Worm (Caenorhabditis elegans): ENCODE measurements around the gene F58E6.6.
A peak's percentile ranks its signal among the peaks of the same experiment; 100 is the strongest.

Gene F58E6.6

ce11 chrV:9744934-9745333 is 7.9 kb downstream of the F58E6.6 start, which contains the start of gene F58E6.13:
F58E6.13 (plus strand) TSS chrV:9745234.
- TF ChIP-seq ceh-28 (tag; optimal IDR thresholded peaks at IDR 0.05) (no peak), duxl-1 (tag; optimal IDR thresholded peaks at IDR 0.05; ENCODE audit: poor library complexity) (no peak), aha-1 (tag) (no peak), nhr-11 (tag; optimal IDR thresholded peaks at IDR 0.05) (no peak), php-3 (GFP tag; IDR thresholded peaks at IDR 0.05) (no peak), aly-2 (tag; optimal IDR thresholded peaks at IDR 0.05) (no peak), nhr-48 (tag; optimal IDR thresholded peaks at IDR 0.05) (no peak), R02D3.7 (tag; optimal IDR thresholded peaks at IDR 0.05) (no peak), saeg-2 (GFP tag; IDR thresholded peaks at IDR 0.05) (no peak), gei-8 (GFP tag; optimal IDR thresholded peaks at IDR 0.05) (no peak), tag-97 (GFP tag; IDR thresholded peaks at IDR 0.05) (no peak), ZK546.5 (tag; optimal IDR thresholded peaks at IDR 0.05) (no peak), unc-39 (tag; optimal IDR thresholded peaks at IDR 0.05) (no peak), zag-1 (tag; optimal IDR thresholded peaks at IDR 0.05) (no peak), lin-1 (GFP tag; IDR thresholded peaks at IDR 0.05) (no peak), egl-43 (GFP tag; IDR thresholded peaks at IDR 0.05) (no peak)

ce11 chrV:9740858-9741257 is 12.0 kb downstream of the F58E6.6 start, which contains the start of gene sta-2:
sta-2 (plus strand) TSS chrV:9741206.
- TF ChIP-seq nhr-28 (tag; optimal IDR thresholded peaks at IDR 0.05) (peak; percentile 50), daf-19 (GFP tag; conservative IDR thresholded peaks at IDR 0.05) (no peak), ama-1 (optimal IDR thresholded peaks at IDR 0.05) (no peak), zag-1 (tag; optimal IDR thresholded peaks at IDR 0.05) (no peak), nhr-6 (tag; optimal IDR thresholded peaks at IDR 0.05) (no peak), T20F7.1 (GFP tag; optimal IDR thresholded peaks at IDR 0.05) (no peak), mep-1 (tag; optimal IDR thresholded peaks at IDR 0.05) (peak; percentile 0), hlh-30 (tag; optimal IDR thresholded peaks at IDR 0.05; ENCODE audit: insufficient read depth) (peak; percentile 57), nhr-77 (tag; optimal IDR thresholded peaks at IDR 0.05) (no peak), egl-43 (GFP tag; IDR thresholded peaks at IDR 0.05) (no peak), ztf-7 (tag; optimal IDR thresholded peaks at IDR 0.05) (no peak), F26F4.8 (GFP tag; conservative IDR thresholded peaks at IDR 0.05) (no peak), nhr-25 (tag; optimal IDR thresholded peaks at IDR 0.05; ENCODE audit: borderline replicate concordance, insufficient read depth) (peak; percentile 31), lsy-2 (tag; optimal IDR thresholded peaks at IDR 0.05) (no peak), Y48G9A.11 (GFP tag; IDR thresholded peaks at IDR 0.05) (no peak), zip-11 (GFP tag; IDR thresholded peaks at IDR 0.05) (no peak), hif-1 (tag; optimal IDR thresholded peaks at IDR 0.05) (no peak), snpc-4 (tag; optimal IDR thresholded peaks at IDR 0.05) (no peak), nhr-41 (GFP tag; IDR thresholded peaks at IDR 0.05) (no peak), mdl-1 (tag; optimal IDR thresholded peaks at IDR 0.05) (peak in 1 of 2 experiments; percentile 26), hlh-11 (tag; optimal IDR thresholded peaks at IDR 0.05) (peak; percentile 19), ceh-20 (GFP tag; IDR thresholded peaks at IDR 0.05) (no peak), jun-1 (tag; optimal IDR thresholded peaks at IDR 0.05) (no peak), dve-1 (tag; optimal IDR thresholded peaks at IDR 0.05; ENCODE audit: insufficient read depth) (no peak), unc-62 (GFP tag; optimal IDR thresholded peaks at IDR 0.05 in 1 of 2) (peak in 1 of 2 experiments; percentile 64), unc-62 (tag; optimal IDR thresholded peaks at IDR 0.05) (no peak), fos-1 (tag; optimal IDR thresholded peaks at IDR 0.05) (no peak), dpl-1 (GFP tag; optimal IDR thresholded peaks at IDR 0.05) (no peak), mxl-3 (GFP tag; optimal IDR thresholded peaks at IDR 0.05) (peak; percentile 5), aly-2 (tag; optimal IDR thresholded peaks at IDR 0.05) (no peak), zfp-3 (GFP tag; conservative IDR thresholded peaks at IDR 0.05) (no peak)

Measured in whole organism, L4 larva.